Worm (Caenorhabditis elegans) whole organism, early embryonic: ENCODE results near the gene T05C12.1.

Experiments used
- F13C5.2 ChIP-seq: sonication (generic microtip); optimal IDR thresholded peaks from 2 replicates; lab custom pipeline; 2017; ENCODE audit warnings: mild to moderate bottlenecking, missing genetic modification characterization, inconsistent platforms, missing compliant biosample characterization
- aly-1 ChIP-seq: sonication (generic microtip); optimal IDR thresholded peaks from 2 replicates; lab custom pipeline; 2016; ENCODE audit warnings: missing genetic modification characterization, missing compliant biosample characterization
- ama-1 ChIP-seq: fragments of 150-350 bp; optimal IDR thresholded peaks from 2 replicates; lab custom pipeline; 2014
- ceh-36 ChIP-seq: sonication (generic microtip); optimal IDR thresholded peaks from 2 replicates; lab custom pipeline; 2016; ENCODE audit warnings: missing genetic modification characterization, inconsistent platforms, missing compliant biosample characterization
- hmbx-1 ChIP-seq: sonication (generic microtip); optimal IDR thresholded peaks from 2 replicates; lab custom pipeline; 2016; ENCODE audit warnings: mild to moderate bottlenecking, missing genetic modification characterization, missing compliant biosample characterization
- hmg-4 ChIP-seq: fragments of 200-800 bp; sonication (Bioruptor generic); optimal IDR thresholded peaks from 2 replicates; lab custom pipeline; 2018; ENCODE audit warnings: mild to moderate bottlenecking, missing genetic modification characterization, missing compliant biosample characterization
- hnd-1 ChIP-seq: sonication (generic microtip); optimal IDR thresholded peaks from 2 replicates; lab custom pipeline; 2016; ENCODE audit warnings: missing genetic modification characterization, missing compliant biosample characterization
- pes-1 ChIP-seq: fragments of 200-800 bp; sonication (Bioruptor generic); IDR thresholded peaks from 2 replicates; pipeline ENCODE4 v1.3.6; 2022; ENCODE audit warnings: missing genetic modification reagents, missing genetic modification characterization, missing compliant biosample characterization
- scrt-1 ChIP-seq: fragments of 200-800 bp; sonication (Bioruptor generic); IDR thresholded peaks from 2 replicates; pipeline ENCODE4 v1.3.6; 2022; ENCODE audit warnings: missing genetic modification characterization, missing compliant biosample characterization
- tbx-37 ChIP-seq: fragments of 200-800 bp; sonication (Bioruptor generic); conservative IDR thresholded peaks from 2 replicates; pipeline ENCODE4 v1.3.6; 2022; ENCODE audit warnings: missing genetic modification reagents, missing genetic modification characterization, missing compliant biosample characterization
- tra-4 ChIP-seq: sonication (generic microtip); optimal IDR thresholded peaks from 2 replicates; lab custom pipeline; 2017; ENCODE audit warnings: missing genetic modification characterization, missing compliant biosample characterization

- TF ChIP-seq ama-1 (lab: Kevin White, UChicago) (no peak), hnd-1 (no peak), ceh-36 (tag; lab: Kevin White, UChicago) (no peak), scrt-1 (GFP tag; lab: Robert Waterston, UW) (no peak), tbx-37 (GFP tag; lab: Robert Waterston, UW) (no peak), hmbx-1 (tag; lab: Kevin White, UChicago) (no peak), pes-1 (GFP tag; lab: Robert Waterston, UW) (no peak), tra-4 (tag; lab: Kevin White, UChicago) (no peak), F13C5.2 (tag; lab: Kevin White, UChicago) (no peak), aly-1 (no peak), hmg-4 (no peak)
Observed at ce11 chrII:8214367-8214766, 40.9 kb downstream of the T05C12.1 start, which contains the start of gene M110.10.
